Fruit fly (Drosophila melanogaster) whole organism, wandering third instar larva: Measurements from ENCODE around the gene mio.

Experiments
- Myc ChIP-seq: fragments of >200 bp; optimal IDR thresholded peaks from 2 replicates; lab custom pipeline; 2017
- OdsH ChIP-seq: fragments of 200-800 bp; sonication (Bioruptor generic); optimal IDR thresholded peaks from 2 replicates; lab custom pipeline; 2016; ENCODE audit warnings: missing biosample characterization, mild to moderate bottlenecking, missing genetic modification characterization
- br ChIP-seq: fragments of 200-800 bp; sonication (Bioruptor generic); optimal IDR thresholded peaks from 2 replicates; lab custom pipeline; 2016; ENCODE audit warnings: missing biosample characterization, missing genetic modification characterization
- lola ChIP-seq: fragments of >200 bp; optimal IDR thresholded peaks from 2 replicates; lab custom pipeline; 2017; ENCODE audit warnings: missing biosample characterization, missing genetic modification characterization

DNA sequence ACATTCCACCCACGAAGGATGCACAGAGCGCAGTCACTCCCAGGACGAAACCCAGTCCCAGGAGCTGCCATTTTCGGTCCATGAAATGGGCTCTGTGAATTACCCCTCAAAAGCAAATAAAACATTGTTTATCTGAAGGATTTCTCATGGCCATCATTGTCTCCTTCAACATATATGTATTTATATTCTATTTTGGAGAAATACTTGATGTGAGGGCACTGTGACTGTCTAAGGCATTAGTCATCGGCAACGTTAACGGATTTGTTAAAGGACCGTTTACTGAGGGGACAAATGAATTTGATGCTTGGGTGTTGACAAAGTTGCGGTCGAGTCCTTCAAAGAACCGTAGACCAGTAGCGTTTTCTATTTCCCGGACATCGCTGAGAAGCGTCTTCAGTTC is 22.2 kb downstream of the mio start, which contains the start of gene Tengl2:
- TF ChIP-seq Myc (lab: Kevin White, UChicago) (no peak), OdsH (no peak), br (GFP tag; lab: Kevin White, UChicago) (no peak), lola (GFP tag; lab: Kevin White, UChicago) (no peak)
